Fruit fly (Drosophila melanogaster) whole organism, pupa: ENCODE measurements around the gene Uro.

Experiments
- CG15710 ChIP-seq: fragments of 200-800 bp; sonication (Bioruptor generic); optimal IDR thresholded peaks from 2 replicates; lab custom pipeline; 2018; ENCODE audit warnings: missing biosample characterization, mild to moderate bottlenecking, missing genetic modification characterization, moderate library complexity
- CG8159 ChIP-seq: fragments of 200-800 bp; sonication (Bioruptor generic); optimal IDR thresholded peaks from 3 replicates; lab custom pipeline; 2018; ENCODE audit warnings: missing biosample characterization, mild to moderate bottlenecking, missing genetic modification characterization, moderate library complexity
- CG8301 ChIP-seq: fragments of 200-800 bp; sonication (Bioruptor generic); optimal IDR thresholded peaks from 2 replicates; lab custom pipeline; 2018; ENCODE audit warnings: missing biosample characterization, mild to moderate bottlenecking, missing genetic modification characterization
- D1 ChIP-seq: fragments of 200-800 bp; sonication (Bioruptor generic); optimal IDR thresholded peaks from 2 replicates; lab custom pipeline; 2018; ENCODE audit warnings: missing biosample characterization, mild to moderate bottlenecking, missing genetic modification characterization, moderate library complexity
- Pif1A ChIP-seq: fragments of 200-800 bp; sonication (Bioruptor generic); optimal IDR thresholded peaks from 3 replicates; lab custom pipeline; 2016; ENCODE audit warnings: missing biosample characterization, missing genetic modification characterization
- Pif1B ChIP-seq: fragments of 200-800 bp; sonication (Bioruptor generic); optimal IDR thresholded peaks from 3 replicates; lab custom pipeline; 2016; ENCODE audit warnings: missing biosample characterization, missing genetic modification characterization

DNA sequence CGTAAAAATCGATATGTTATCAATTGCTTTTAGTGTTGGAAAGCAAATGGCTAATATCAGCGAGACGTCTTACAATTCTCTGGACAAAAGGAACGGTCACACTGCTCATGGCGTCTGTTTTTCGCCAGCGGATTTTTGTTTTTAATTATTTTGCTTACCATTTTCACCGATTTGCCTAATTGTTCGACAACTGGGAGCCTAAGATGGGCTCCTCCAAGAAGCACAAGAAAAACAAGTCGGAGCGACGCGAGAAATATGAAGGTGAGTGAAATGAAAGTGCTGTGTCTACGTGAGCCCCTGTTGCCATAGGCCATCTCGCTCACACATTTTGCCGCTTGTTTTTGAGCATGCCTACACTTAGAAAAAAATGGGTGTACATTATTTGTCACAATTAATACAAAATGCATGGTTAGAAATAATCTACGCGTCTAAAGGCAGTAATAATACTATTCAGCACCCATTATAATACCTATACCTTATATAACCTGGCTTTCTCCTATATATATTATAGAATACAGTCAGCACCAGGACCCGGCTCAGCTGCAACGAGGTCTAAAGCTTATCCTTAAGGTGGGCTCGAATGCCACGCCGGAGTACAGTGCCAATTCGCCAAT lies 3.0 kb downstream of the Uro start, which contains the start of gene Brd7-9:
- TF ChIP-seq Pif1B (GFP tag; lab: Kevin White, UChicago), result peak; percentile 79
- TF ChIP-seq CG8159, result peak; percentile 68
- TF ChIP-seq CG15710 (tag; lab: Kevin White, UChicago), result no peak
- peak; percentile 80 for TF ChIP-seq Pif1A (GFP tag; lab: Kevin White, UChicago)
- TF ChIP-seq D1 (tag; lab: Kevin White, UChicago), result no peak
- peak; percentile 80 for TF ChIP-seq CG8301 (tag; lab: Kevin White, UChicago)
